Worm (Caenorhabditis elegans): ENCODE measurements around the gene str-73.

DNA sequence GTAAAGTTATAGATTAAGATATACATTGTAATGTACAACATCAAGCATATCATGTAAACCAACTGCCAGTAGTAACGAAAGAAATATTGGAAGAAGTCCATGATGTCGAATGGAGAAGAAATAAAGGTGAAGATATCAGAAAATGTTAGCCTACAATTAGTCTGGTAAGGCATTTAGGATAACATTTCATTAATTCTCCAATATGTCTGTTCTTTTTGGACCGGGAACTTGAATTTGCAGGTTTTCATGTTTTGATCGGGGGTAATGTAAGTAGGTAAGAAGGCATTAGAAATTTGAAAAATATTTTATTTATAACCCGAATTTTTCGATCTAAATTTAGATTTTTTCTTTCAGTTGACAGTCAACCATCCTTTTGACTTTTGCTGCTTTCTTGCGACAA is 36.3 kb upstream of the str-73 start, which contains the start of gene srd-63:
- TF ChIP-seq snpc-4 (GFP tag; optimal IDR thresholded peaks at IDR 0.05) (no peak), snpc-4 (tag; optimal IDR thresholded peaks at IDR 0.05) (no peak), F33H1.4 (GFP tag; IDR thresholded peaks at IDR 0.05) (no peak), sea-2 (GFP tag; IDR thresholded peaks at IDR 0.05) (no peak), ztf-6 (GFP tag; IDR thresholded peaks at IDR 0.05) (no peak), ama-1 (optimal IDR thresholded peaks at IDR 0.05) (no peak), ama-1 (GFP tag; optimal IDR thresholded peaks at IDR 0.05) (no peak), nhr-27 (tag; optimal IDR thresholded peaks at IDR 0.05) (no peak)
